Fruit fly (Drosophila melanogaster) whole organism, embryonic: ENCODE results near the gene Dtg.
A peak's percentile ranks its signal among the peaks of the same experiment; 100 is the strongest.

Experiments
- Abd-B ChIP-seq: fragments of 200-800 bp; sonication (Bioruptor generic); optimal IDR thresholded peaks from 2 replicates; lab custom pipeline; 2018; ENCODE audit warnings: missing biosample characterization, mild to moderate bottlenecking, missing genetic modification characterization, moderate library complexity
- BEAF-32 ChIP-seq: fragments of 200-800 bp; sonication (Bioruptor generic); optimal IDR thresholded peaks from 3 replicates; lab custom pipeline; 2017; ENCODE audit warnings: missing biosample characterization, missing genetic modification characterization, mild to moderate bottlenecking, moderate library complexity, missing genetic modification reagents
- CG10267 ChIP-seq: fragments of 200-800 bp; sonication (Bioruptor generic); optimal IDR thresholded peaks from 2 replicates; lab custom pipeline; 2018; ENCODE audit warnings: missing biosample characterization, mild to moderate bottlenecking, missing genetic modification characterization, moderate library complexity
- CG10431 ChIP-seq: fragments of 200-800 bp; sonication (Bioruptor generic); optimal IDR thresholded peaks from 3 replicates; lab custom pipeline; 2018; ENCODE audit warnings: missing biosample characterization, mild to moderate bottlenecking, missing genetic modification characterization
- CG13287 ChIP-seq: fragments of 200-800 bp; sonication (Bioruptor generic); IDR thresholded peaks from 2 replicates; pipeline ENCODE4 v1.3.6; 2022; ENCODE audit warnings: missing biosample characterization, missing genetic modification characterization; ENCODE audit not compliant: partially characterized antibody
- CG14710 ChIP-seq: fragments of 200-800 bp; sonication (Bioruptor generic); optimal IDR thresholded peaks from 3 replicates; lab custom pipeline; 2019; ENCODE audit warnings: missing biosample characterization, mild to moderate bottlenecking, missing genetic modification characterization, moderate library complexity
- CG15601 ChIP-seq: fragments of 200-800 bp; sonication (Bioruptor generic); optimal IDR thresholded peaks from 3 replicates; lab custom pipeline; 2019; ENCODE audit warnings: missing biosample characterization, mild to moderate bottlenecking, missing genetic modification characterization, moderate library complexity
- CG17385 ChIP-seq: fragments of 200-800 bp; sonication (Bioruptor generic); optimal IDR thresholded peaks from 3 replicates; lab custom pipeline; 2018; ENCODE audit warnings: missing biosample characterization, mild to moderate bottlenecking, missing genetic modification characterization
- CG2116 ChIP-seq: fragments of 200-800 bp; sonication (Bioruptor generic); optimal IDR thresholded peaks from 3 replicates; lab custom pipeline; 2018; ENCODE audit warnings: missing biosample characterization, mild to moderate bottlenecking, missing genetic modification characterization
- CG30020 ChIP-seq: fragments of 200-800 bp; optimal IDR thresholded peaks from 2 replicates; lab custom pipeline; 2019; ENCODE audit warnings: missing biosample characterization, mild to moderate bottlenecking, missing genetic modification characterization, moderate library complexity
- CG3995 ChIP-seq: fragments of 200-800 bp; sonication (Bioruptor generic); optimal IDR thresholded peaks from 3 replicates; lab custom pipeline; 2016; ENCODE audit warnings: missing biosample characterization, missing genetic modification characterization
- CG42726 ChIP-seq: fragments of 200-800 bp; sonication (Bioruptor generic); IDR thresholded peaks from 2 replicates; pipeline ENCODE4 v1.3.6; 2022; ENCODE audit warnings: missing biosample characterization, missing genetic modification characterization; ENCODE audit not compliant: partially characterized antibody
- CG7357 ChIP-seq: fragments of 200-800 bp; sonication (Bioruptor generic); IDR thresholded peaks from 3 replicates; pipeline ENCODE4 v1.3.6; 2022; ENCODE audit warnings: missing biosample characterization, missing genetic modification characterization
- CG8281 ChIP-seq: fragments of 200-800 bp; sonication (Bioruptor generic); optimal IDR thresholded peaks from 2 replicates; lab custom pipeline; 2018; ENCODE audit warnings: missing biosample characterization, mild to moderate bottlenecking, missing genetic modification characterization, moderate library complexity
- CG9797 ChIP-seq: fragments of 200-800 bp; sonication (Bioruptor generic); optimal IDR thresholded peaks from 3 replicates; lab custom pipeline; 2018; ENCODE audit warnings: missing biosample characterization, mild to moderate bottlenecking, missing genetic modification characterization
- CTCF ChIP-seq: fragments of 200-800 bp; sonication (Bioruptor generic); optimal IDR thresholded peaks from 2 replicates; lab custom pipeline; 2017; ENCODE audit warnings: missing biosample characterization, mild to moderate bottlenecking, missing genetic modification characterization, moderate library complexity
- Dek ChIP-seq: fragments of 200-800 bp; sonication (Bioruptor generic); optimal IDR thresholded peaks from 3 replicates; lab custom pipeline; 2019; ENCODE audit warnings: missing biosample characterization, mild to moderate bottlenecking, missing genetic modification characterization, moderate library complexity
- Dp ChIP-seq: fragments of 200-800 bp; sonication (Bioruptor generic); optimal IDR thresholded peaks from 2 replicates; lab custom pipeline; 2018; ENCODE audit warnings: missing biosample characterization, mild to moderate bottlenecking, missing genetic modification characterization, moderate library complexity
- Ets97D ChIP-seq: fragments of 200-800 bp; sonication (Bioruptor generic); optimal IDR thresholded peaks from 3 replicates; lab custom pipeline; 2016; ENCODE audit warnings: missing biosample characterization, missing genetic modification characterization
- Lhr ChIP-seq: fragments of 200-800 bp; sonication (Bioruptor generic); optimal IDR thresholded peaks from 3 replicates; lab custom pipeline; 2017; ENCODE audit warnings: mild to moderate bottlenecking, missing biosample characterization, missing genetic modification reagents, missing genetic modification characterization
- MESR4 ChIP-seq: fragments of 200-800 bp; sonication (Bioruptor generic); optimal IDR thresholded peaks from 2 replicates; lab custom pipeline; 2018; ENCODE audit warnings: missing biosample characterization, mild to moderate bottlenecking, missing genetic modification characterization, moderate library complexity
- Pdp1 ChIP-seq, 2 experiments: fragments of 200-800 bp; sonication (Bioruptor generic); optimal IDR thresholded peaks; 3 replicates each; lab custom pipeline; 2016; ENCODE audit warnings: missing biosample characterization in 2 of 2, missing genetic modification characterization in 2 of 2, mild to moderate bottlenecking in 1 of 2, moderate library complexity in 1 of 2
- Rx ChIP-seq: fragments of 200-800 bp; sonication (Bioruptor generic); IDR thresholded peaks from 2 replicates; pipeline ENCODE4 v1.3.6; 2022; ENCODE audit warnings: missing biosample characterization, missing genetic modification characterization
- Scr ChIP-seq: fragments of 200-800 bp; sonication (Bioruptor generic); IDR thresholded peaks from 2 replicates; pipeline ENCODE4 v1.3.6; 2022; ENCODE audit warnings: missing biosample characterization, missing genetic modification characterization; ENCODE audit not compliant: partially characterized antibody
- YL-1 ChIP-seq: fragments of 200-800 bp; sonication (Bioruptor generic); optimal IDR thresholded peaks from 3 replicates; lab custom pipeline; 2017; ENCODE audit warnings: missing biosample characterization, mild to moderate bottlenecking, missing genetic modification characterization
- crol ChIP-seq: fragments of 200-800 bp; sonication (Bioruptor generic); IDR thresholded peaks from 2 replicates; pipeline ENCODE4 v1.3.6; 2022; ENCODE audit warnings: missing biosample characterization, missing genetic modification characterization
- gfzf ChIP-seq: fragments of 200-800 bp; sonication (Bioruptor generic); optimal IDR thresholded peaks from 2 replicates; lab custom pipeline; 2016; ENCODE audit warnings: missing biosample characterization, mild to moderate bottlenecking, missing genetic modification characterization, moderate library complexity
- gsb-n ChIP-seq: fragments of 200-800 bp; sonication (Bioruptor generic); optimal IDR thresholded peaks from 3 replicates; lab custom pipeline; 2018; ENCODE audit warnings: missing biosample characterization, mild to moderate bottlenecking, missing genetic modification characterization
- hbn ChIP-seq: fragments of 200-800 bp; sonication (Bioruptor generic); IDR thresholded peaks from 2 replicates; pipeline ENCODE4 v1.3.6; 2022; ENCODE audit warnings: missing biosample characterization, missing genetic modification characterization; ENCODE audit not compliant: partially characterized antibody
- her ChIP-seq: fragments of 200-800 bp; sonication (Bioruptor generic); optimal IDR thresholded peaks from 2 replicates; lab custom pipeline; 2016; ENCODE audit warnings: missing biosample characterization, missing genetic modification characterization
- kay ChIP-seq: fragments of 200-800 bp; sonication (Bioruptor generic); optimal IDR thresholded peaks from 2 replicates; lab custom pipeline; 2016; ENCODE audit warnings: missing biosample characterization, missing genetic modification characterization
- knrl ChIP-seq: fragments of 200-800 bp; sonication (Bioruptor generic); IDR thresholded peaks from 3 replicates; pipeline ENCODE4 v1.3.6; 2022; ENCODE audit warnings: missing biosample characterization, missing genetic modification characterization; ENCODE audit not compliant: partially characterized antibody
- lmd ChIP-seq: fragments of 200-800 bp; sonication (Bioruptor generic); IDR thresholded peaks from 2 replicates; pipeline ENCODE4 v1.3.6; 2022; ENCODE audit warnings: missing biosample characterization, missing genetic modification characterization
- nmo ChIP-seq: fragments of 200-800 bp; sonication (Bioruptor generic); optimal IDR thresholded peaks from 2 replicates; lab custom pipeline; 2018; ENCODE audit warnings: missing biosample characterization, mild to moderate bottlenecking, missing genetic modification characterization, moderate library complexity
- pzg ChIP-seq: fragments of 200-800 bp; sonication (Bioruptor generic); optimal IDR thresholded peaks from 3 replicates; lab custom pipeline; 2018; ENCODE audit warnings: missing biosample characterization, mild to moderate bottlenecking, missing genetic modification characterization, moderate library complexity
- sug ChIP-seq: fragments of 200-800 bp; optimal IDR thresholded peaks from 2 replicates; lab custom pipeline; 2019; ENCODE audit warnings: missing biosample characterization, mild to moderate bottlenecking, missing genetic modification characterization, moderate library complexity
- trem ChIP-seq: fragments of 200-800 bp; optimal IDR thresholded peaks from 3 replicates; lab custom pipeline; 2019; ENCODE audit warnings: missing biosample characterization, mild to moderate bottlenecking, missing genetic modification characterization, moderate library complexity
- unc-4 ChIP-seq: fragments of 200-800 bp; sonication (Bioruptor generic); IDR thresholded peaks from 2 replicates; pipeline ENCODE4 v1.3.6; 2022; ENCODE audit warnings: missing biosample characterization, missing genetic modification characterization; ENCODE audit not compliant: partially characterized antibody
- zfh1 ChIP-seq: fragments of 200-800 bp; sonication (Bioruptor generic); IDR thresholded peaks from 3 replicates; pipeline ENCODE4 v1.3.6; 2022; ENCODE audit warnings: missing biosample characterization, missing genetic modification characterization

The Dtg gene

dm6 chr3R:12691422-12692101 is 43.7 kb downstream of the Dtg start, which contains the start of gene Arp1 (continued):
- TF ChIP-seq gsb-n (tag; lab: Kevin White, UChicago) = peak; percentile 13
- no peak for TF ChIP-seq zfh1
- 0 out of 2 replicates have a peak, but pooled peaks have one; percentile 19 for TF ChIP-seq unc-4 (GFP tag; lab: Robert Waterston, UW)
- peak; percentile 33 for TF ChIP-seq Dek (tag; lab: Kevin White, UChicago)
- TF ChIP-seq CG17385 (GFP tag; lab: Kevin White, UChicago) = no peak
- peak; percentile 52 for TF ChIP-seq CG10431
- peak; percentile 49; the same call in 1 of the 3 replicates for TF ChIP-seq knrl (GFP tag; lab: Robert Waterston, UW)
- peak; percentile 81 for TF ChIP-seq Lhr (GFP tag; lab: Kevin White, UChicago)
- TF ChIP-seq MESR4 (GFP tag; lab: Kevin White, UChicago) = peak; percentile 89
- TF ChIP-seq Pdp1 (GFP tag; optimal IDR thresholded peaks at IDR 0.05; lab: Kevin White, UChicago) = peak in 1 of 2 experiments; percentile 41
- peak; percentile 30 for TF ChIP-seq Dp (GFP tag; lab: Kevin White, UChicago)
- TF ChIP-seq gfzf (GFP tag; lab: Kevin White, UChicago) = peak; percentile 82
- TF ChIP-seq hbn = no peak
- TF ChIP-seq lmd (GFP tag; lab: Robert Waterston, UW) = no peak
- peak; percentile 64; the same call in 1 of the 2 replicates for TF ChIP-seq crol
- TF ChIP-seq CG3995 (GFP tag; lab: Kevin White, UChicago) = peak; percentile 15
- peak; percentile 7 for TF ChIP-seq CG2116 (GFP tag; lab: Kevin White, UChicago)
- peak; percentile 2 for TF ChIP-seq Ets97D
- peak; percentile 37 for TF ChIP-seq CG10267 (tag; lab: Kevin White, UChicago)
- no peak for TF ChIP-seq CG7357 (GFP tag; lab: Robert Waterston, UW)
- no peak for TF ChIP-seq her (GFP tag; lab: Kevin White, UChicago)
- no peak for TF ChIP-seq Scr
- TF ChIP-seq CG8281 (tag; lab: Kevin White, UChicago) = no peak
- TF ChIP-seq nmo (GFP tag; lab: Kevin White, UChicago) = peak; percentile 39
- peak; percentile 59 for TF ChIP-seq CG15601 (tag; lab: Kevin White, UChicago)
- TF ChIP-seq Rx (GFP tag; lab: Robert Waterston, UW) = no peak
- TF ChIP-seq pzg (GFP tag; lab: Kevin White, UChicago) = peak; percentile 59
- TF ChIP-seq trem = peak; percentile 50
- peak; percentile 34 for TF ChIP-seq Abd-B (GFP tag; lab: Kevin White, UChicago)
- peak; percentile 78 for TF ChIP-seq CG9797 (GFP tag; lab: Kevin White, UChicago)
- TF ChIP-seq CG14710 = peak; percentile 54
- TF ChIP-seq CG13287 (GFP tag; lab: Robert Waterston, UW) = peak; percentile 23; the same call in 1 of the 2 replicates
- peak; percentile 42 for TF ChIP-seq sug (tag; lab: Kevin White, UChicago)
- peak; percentile 57 for TF ChIP-seq YL-1 (GFP tag; lab: Kevin White, UChicago)
- TF ChIP-seq kay (GFP tag; lab: Kevin White, UChicago) = peak; percentile 9
- 0 out of 2 replicates have a peak, but pooled peaks have one; percentile 5 for TF ChIP-seq CG42726 (GFP tag; lab: Robert Waterston, UW)
- TF ChIP-seq BEAF-32 (GFP tag; lab: Kevin White, UChicago) = peak; percentile 35
- TF ChIP-seq CTCF (GFP tag; lab: Kevin White, UChicago) = peak; percentile 65
- TF ChIP-seq CG30020 (tag; lab: Kevin White, UChicago) = peak; percentile 28
